Fruit fly (Drosophila melanogaster) whole organism, embryonic: ENCODE measurements around the gene CG44428.

Experiments
- Abd-B ChIP-seq: fragments of 200-800 bp; sonication (Bioruptor generic); optimal IDR thresholded peaks from 2 replicates; lab custom pipeline; 2018; ENCODE audit warnings: missing biosample characterization, mild to moderate bottlenecking, missing genetic modification characterization, moderate library complexity
- Asciz ChIP-seq: fragments of 200-800 bp; sonication (Bioruptor generic); optimal IDR thresholded peaks from 2 replicates; lab custom pipeline; 2017; ENCODE audit warnings: missing biosample characterization, mild to moderate bottlenecking, missing genetic modification characterization, missing genetic modification reagents
- CG10543 ChIP-seq: fragments of 200-800 bp; sonication (Bioruptor generic); optimal IDR thresholded peaks from 3 replicates; lab custom pipeline; 2017; ENCODE audit warnings: missing biosample characterization, mild to moderate bottlenecking, missing genetic modification characterization, moderate library complexity
- CG13424 ChIP-seq: fragments of 200-800 bp; sonication (Bioruptor generic); optimal IDR thresholded peaks from 2 replicates; lab custom pipeline; 2019; ENCODE audit warnings: missing biosample characterization, mild to moderate bottlenecking, missing genetic modification characterization, moderate library complexity
- CG1529 ChIP-seq: fragments of 200-800 bp; sonication (Bioruptor generic); optimal IDR thresholded peaks from 3 replicates; lab custom pipeline; 2018; ENCODE audit warnings: missing biosample characterization, missing genetic modification characterization
- CG17612 ChIP-seq: fragments of 200-800 bp; sonication (Bioruptor generic); IDR thresholded peaks from 2 replicates; pipeline ENCODE4 v1.3.6; 2022; ENCODE audit warnings: missing biosample characterization, missing genetic modification characterization
- CG18619 ChIP-seq: fragments of 200-800 bp; sonication (Bioruptor generic); optimal IDR thresholded peaks from 3 replicates; lab custom pipeline; 2017; ENCODE audit warnings: missing biosample characterization, mild to moderate bottlenecking, missing genetic modification characterization
- CG33557 ChIP-seq: fragments of 200-800 bp; sonication (Bioruptor generic); optimal IDR thresholded peaks from 2 replicates; lab custom pipeline; 2019; ENCODE audit warnings: missing biosample characterization, mild to moderate bottlenecking, missing genetic modification characterization, moderate library complexity
- CG34376 ChIP-seq: fragments of 200-800 bp; sonication (Bioruptor generic); optimal IDR thresholded peaks from 2 replicates; lab custom pipeline; 2018; ENCODE audit warnings: missing biosample characterization, mild to moderate bottlenecking, missing genetic modification characterization
- CG4328 ChIP-seq: fragments of 200-800 bp; sonication (Bioruptor generic); optimal IDR thresholded peaks from 3 replicates; lab custom pipeline; 2017; ENCODE audit warnings: missing biosample characterization, missing genetic modification reagents, missing genetic modification characterization
- CG4360 ChIP-seq: fragments of 200-800 bp; sonication (Bioruptor generic); IDR thresholded peaks from 2 replicates; pipeline ENCODE4 v1.3.6; 2022; ENCODE audit warnings: missing biosample characterization, missing genetic modification characterization
- CG4424 ChIP-seq: fragments of 200-800 bp; sonication (Bioruptor generic); optimal IDR thresholded peaks from 3 replicates; lab custom pipeline; 2016; ENCODE audit warnings: missing biosample characterization, missing genetic modification characterization
- CG4707 ChIP-seq: fragments of 200-800 bp; sonication (Bioruptor generic); optimal IDR thresholded peaks from 2 replicates; lab custom pipeline; 2018; ENCODE audit warnings: missing biosample characterization, mild to moderate bottlenecking, missing genetic modification characterization, moderate library complexity
- CG7357 ChIP-seq: fragments of 200-800 bp; sonication (Bioruptor generic); IDR thresholded peaks from 3 replicates; pipeline ENCODE4 v1.3.6; 2022; ENCODE audit warnings: missing biosample characterization, missing genetic modification characterization
- CG7745 ChIP-seq: fragments of 200-800 bp; sonication (Bioruptor generic); optimal IDR thresholded peaks from 2 replicates; lab custom pipeline; 2018; ENCODE audit warnings: missing biosample characterization, mild to moderate bottlenecking, missing genetic modification characterization, moderate library complexity
- CG9797 ChIP-seq: fragments of 200-800 bp; sonication (Bioruptor generic); optimal IDR thresholded peaks from 3 replicates; lab custom pipeline; 2018; ENCODE audit warnings: missing biosample characterization, mild to moderate bottlenecking, missing genetic modification characterization
- CG9876 ChIP-seq: fragments of 200-800 bp; sonication (Bioruptor generic); optimal IDR thresholded peaks from 2 replicates; lab custom pipeline; 2016; ENCODE audit warnings: missing biosample characterization, missing genetic modification characterization
- CG9932 ChIP-seq: fragments of 200-800 bp; sonication (Bioruptor generic); IDR thresholded peaks from 2 replicates; pipeline ENCODE4 v1.3.6; 2022; ENCODE audit warnings: missing biosample characterization, missing genetic modification characterization
- Dad ChIP-seq: fragments of 200-800 bp; sonication (Bioruptor generic); optimal IDR thresholded peaks from 3 replicates; lab custom pipeline; 2016; ENCODE audit warnings: missing biosample characterization, missing genetic modification characterization
- HHEX ChIP-seq: fragments of 200-800 bp; sonication (Bioruptor generic); optimal IDR thresholded peaks from 3 replicates; lab custom pipeline; 2017; ENCODE audit warnings: missing biosample characterization, mild to moderate bottlenecking, missing genetic modification characterization, missing genetic modification reagents
- HLH4C ChIP-seq: fragments of 200-800 bp; sonication (Bioruptor generic); IDR thresholded peaks from 3 replicates; pipeline ENCODE4 v1.3.6; 2022; ENCODE audit warnings: missing biosample characterization, missing genetic modification characterization; ENCODE audit not compliant: partially characterized antibody
- HmgD ChIP-seq: fragments of 200-800 bp; sonication (Bioruptor generic); optimal IDR thresholded peaks from 3 replicates; lab custom pipeline; 2016; ENCODE audit warnings: missing biosample characterization, missing genetic modification characterization
- Jarid2 ChIP-seq: fragments of 200-800 bp; sonication (Bioruptor generic); optimal IDR thresholded peaks from 3 replicates; lab custom pipeline; 2017; ENCODE audit warnings: mild to moderate bottlenecking, missing biosample characterization, missing genetic modification reagents, missing genetic modification characterization
- PHDP ChIP-seq: fragments of 200-800 bp; sonication (Bioruptor generic); optimal IDR thresholded peaks from 3 replicates; lab custom pipeline; 2018; ENCODE audit warnings: missing biosample characterization, mild to moderate bottlenecking, missing genetic modification characterization, moderate library complexity
- Six4 ChIP-seq: fragments of 200-800 bp; sonication (Bioruptor generic); optimal IDR thresholded peaks from 2 replicates; lab custom pipeline; 2016; ENCODE audit warnings: missing biosample characterization, missing genetic modification characterization
- TFAM ChIP-seq: fragments of 200-800 bp; sonication (Bioruptor generic); optimal IDR thresholded peaks from 2 replicates; lab custom pipeline; 2017; ENCODE audit warnings: missing biosample characterization, missing genetic modification characterization, inconsistent platforms
- Tbp ChIP-seq: fragments of >200 bp; optimal IDR thresholded peaks from 2 replicates; lab custom pipeline; 2018; ENCODE audit warnings: missing biosample characterization, missing genetic modification characterization
- ac ChIP-seq: fragments of 200-800 bp; sonication (Bioruptor generic); optimal IDR thresholded peaks from 3 replicates; lab custom pipeline; 2017; ENCODE audit warnings: missing biosample characterization, mild to moderate bottlenecking, missing genetic modification characterization
- az2 ChIP-seq: fragments of 200-800 bp; sonication (Bioruptor generic); optimal IDR thresholded peaks from 3 replicates; lab custom pipeline; 2016; ENCODE audit warnings: missing biosample characterization, missing genetic modification characterization
- caup ChIP-seq: fragments of 200-800 bp; sonication (Bioruptor generic); optimal IDR thresholded peaks from 3 replicates; lab custom pipeline; 2017; ENCODE audit warnings: missing biosample characterization, mild to moderate bottlenecking, missing genetic modification characterization, moderate library complexity; ENCODE audit not compliant: severe bottlenecking
- chif ChIP-seq, 2 experiments: fragments of 200-800 bp; sonication (Bioruptor generic); optimal IDR thresholded peaks; 3 replicates each; lab custom pipeline; 2016; ENCODE audit warnings: missing biosample characterization in 2 of 2, missing genetic modification characterization in 2 of 2
- crc ChIP-seq: fragments of 200-800 bp; sonication (Bioruptor generic); optimal IDR thresholded peaks from 2 replicates; lab custom pipeline; 2016; ENCODE audit warnings: missing biosample characterization, missing genetic modification characterization
- crol ChIP-seq: fragments of 200-800 bp; sonication (Bioruptor generic); IDR thresholded peaks from 2 replicates; pipeline ENCODE4 v1.3.6; 2022; ENCODE audit warnings: missing biosample characterization, missing genetic modification characterization
- fd102C ChIP-seq: fragments of 200-800 bp; sonication (Bioruptor generic); optimal IDR thresholded peaks from 2 replicates; lab custom pipeline; 2018; ENCODE audit warnings: missing biosample characterization, mild to moderate bottlenecking, missing genetic modification characterization, moderate library complexity
- fd3F ChIP-seq: fragments of 200-800 bp; sonication (Bioruptor generic); optimal IDR thresholded peaks from 2 replicates; lab custom pipeline; 2018; ENCODE audit warnings: missing biosample characterization, mild to moderate bottlenecking, missing genetic modification characterization, moderate library complexity
- jigr1 ChIP-seq: fragments of 200-800 bp; sonication (Bioruptor generic); IDR thresholded peaks from 3 replicates; pipeline ENCODE4 v1.3.6; 2022; ENCODE audit warnings: missing biosample characterization, missing genetic modification characterization
- ken ChIP-seq: fragments of 200-800 bp; sonication (Bioruptor generic); IDR thresholded peaks from 3 replicates; pipeline ENCODE4 v1.3.6; 2022; ENCODE audit warnings: missing biosample characterization, missing genetic modification characterization
- klu ChIP-seq: fragments of 200-800 bp; sonication (Bioruptor generic); IDR thresholded peaks from 2 replicates; pipeline ENCODE4 v1.3.6; 2022; ENCODE audit warnings: missing biosample characterization, missing genetic modification characterization
- otp ChIP-seq: fragments of 200-800 bp; sonication (Bioruptor generic); IDR thresholded peaks from 3 replicates; pipeline ENCODE4, ENCODE4 v1.3.6; 2022; ENCODE audit warnings: missing biosample characterization, missing genetic modification characterization
- pho ChIP-seq: fragments of 200-800 bp; sonication (Bioruptor generic); optimal IDR thresholded peaks from 2 replicates; lab custom pipeline; 2016; ENCODE audit warnings: missing biosample characterization, missing genetic modification characterization
- run ChIP-seq: fragments of 200-800 bp; sonication (Bioruptor generic); optimal IDR thresholded peaks from 3 replicates; lab custom pipeline; 2018; ENCODE audit warnings: missing biosample characterization, mild to moderate bottlenecking, missing genetic modification characterization
- scrt ChIP-seq: fragments of 200-800 bp; sonication (Bioruptor generic); optimal IDR thresholded peaks from 2 replicates; lab custom pipeline; 2018; ENCODE audit warnings: missing biosample characterization, mild to moderate bottlenecking, missing genetic modification characterization, moderate library complexity
- sim ChIP-seq: fragments of 200-800 bp; sonication (Bioruptor generic); IDR thresholded peaks from 2 replicates; pipeline ENCODE4 v1.3.6; 2022; ENCODE audit warnings: missing biosample characterization, missing genetic modification characterization
- sisA ChIP-seq: fragments of 200-800 bp; sonication (Bioruptor generic); IDR thresholded peaks from 2 replicates; pipeline ENCODE4 v1.3.6; 2022; ENCODE audit warnings: missing biosample characterization, missing genetic modification characterization
- slbo ChIP-seq: fragments of 200-800 bp; sonication (Bioruptor generic); IDR thresholded peaks from 2 replicates; pipeline ENCODE4 v1.3.6; 2022; ENCODE audit warnings: missing biosample characterization, missing genetic modification characterization
- slp2 ChIP-seq: fragments of 200-800 bp; sonication (Bioruptor generic); optimal IDR thresholded peaks from 2 replicates; lab custom pipeline; 2016; ENCODE audit warnings: missing biosample characterization, missing genetic modification characterization
- sna ChIP-seq: fragments of 200-800 bp; sonication (Bioruptor generic); IDR thresholded peaks from 2 replicates; pipeline ENCODE4 v1.3.6; 2022; ENCODE audit warnings: missing biosample characterization, missing genetic modification characterization; ENCODE audit not compliant: partially characterized antibody
- toy ChIP-seq: fragments of 200-800 bp; sonication (Bioruptor generic); IDR thresholded peaks from 2 replicates; pipeline ENCODE4 v1.3.6; 2022; ENCODE audit warnings: missing biosample characterization, missing genetic modification characterization
- twi ChIP-seq: fragments of 200-800 bp; optimal IDR thresholded peaks from 2 replicates; lab custom pipeline; 2019; ENCODE audit warnings: missing biosample characterization, mild to moderate bottlenecking, missing genetic modification characterization, moderate library complexity
- unc-4 ChIP-seq: fragments of 200-800 bp; sonication (Bioruptor generic); IDR thresholded peaks from 2 replicates; pipeline ENCODE4 v1.3.6; 2022; ENCODE audit warnings: missing biosample characterization, missing genetic modification characterization; ENCODE audit not compliant: partially characterized antibody
- zen ChIP-seq: fragments of 200-800 bp; sonication (Bioruptor generic); optimal IDR thresholded peaks from 3 replicates; lab custom pipeline; 2018; ENCODE audit warnings: missing biosample characterization, mild to moderate bottlenecking, missing genetic modification characterization, moderate library complexity

Gene CG44428

DNA sequence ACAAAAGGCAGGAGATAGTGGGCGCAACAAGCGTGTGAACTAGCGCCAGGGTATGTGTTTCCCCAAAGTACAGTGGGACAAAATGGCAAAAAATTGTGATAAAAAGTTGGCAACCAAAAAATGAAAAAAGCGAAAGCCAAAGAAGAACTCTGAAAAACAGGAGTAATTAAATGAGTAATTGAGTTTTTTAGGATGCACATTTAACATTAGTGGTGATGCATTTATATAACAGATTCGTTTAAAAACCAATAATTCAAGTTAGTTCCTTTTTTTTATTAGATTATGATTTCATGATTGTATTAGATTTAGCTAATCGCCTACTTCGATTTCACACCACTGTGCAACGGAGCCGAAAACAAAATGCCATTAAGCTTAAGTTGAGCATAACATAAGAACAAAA lies 42.3 kb upstream of the CG44428 start (continued):
- TF ChIP-seq CG7745 (tag; lab: Kevin White, UChicago) = no peak
- peak; percentile 7 for TF ChIP-seq Jarid2 (GFP tag; lab: Kevin White, UChicago)
- peak; percentile 1 for TF ChIP-seq Dad (GFP tag; lab: Kevin White, UChicago)
- no peak for TF ChIP-seq toy (GFP tag; lab: Robert Waterston, UW)
- TF ChIP-seq ac = no peak
- peak; percentile 4 for TF ChIP-seq CG9876 (GFP tag; lab: Kevin White, UChicago)
- no peak for TF ChIP-seq klu (GFP tag; lab: Robert Waterston, UW)
- peak; percentile 49 for TF ChIP-seq CG18619 (GFP tag; lab: Kevin White, UChicago)
- TF ChIP-seq slp2 (GFP tag; lab: Kevin White, UChicago) = no peak
- no peak for TF ChIP-seq TFAM (GFP tag; lab: Kevin White, UChicago)
- TF ChIP-seq unc-4 = no peak
- TF ChIP-seq HmgD = no peak
- peak; percentile 28; the same call in 1 of the 3 replicates for TF ChIP-seq otp (GFP tag; lab: Robert Waterston, UW)
- TF ChIP-seq jigr1 (GFP tag; lab: Robert Waterston, UW) = no peak
- TF ChIP-seq CG9797 (GFP tag; lab: Kevin White, UChicago) = no peak
- peak; percentile 5 for TF ChIP-seq twi (tag; lab: Kevin White, UChicago)
- TF ChIP-seq Six4 (GFP tag; lab: Kevin White, UChicago) = peak; percentile 34
- TF ChIP-seq CG9932 (GFP tag; lab: Robert Waterston, UW) = peak; percentile 28; the same call in 1 of the 2 replicates
- TF ChIP-seq HHEX = peak; percentile 71
- peak; percentile 47; the same call in 1 of the 3 replicates for TF ChIP-seq CG7357 (GFP tag; lab: Robert Waterston, UW)
- no peak for TF ChIP-seq run (tag; lab: Kevin White, UChicago)
- peak; percentile 43 for TF ChIP-seq CG1529 (GFP tag; lab: Kevin White, UChicago)
- peak; percentile 59 for TF ChIP-seq slbo (GFP tag; lab: Robert Waterston, UW)
- TF ChIP-seq az2 (GFP tag; lab: Kevin White, UChicago) = peak; percentile 61
- TF ChIP-seq CG4360 (GFP tag; lab: Robert Waterston, UW) = no peak
- TF ChIP-seq caup (GFP tag; lab: Kevin White, UChicago) = peak; percentile 31
- TF ChIP-seq sna (GFP tag; lab: Robert Waterston, UW) = no peak
- TF ChIP-seq CG13424 (tag; lab: Kevin White, UChicago) = peak; percentile 55
- no peak for TF ChIP-seq fd102C (GFP tag; lab: Kevin White, UChicago)
- peak; percentile 59 for TF ChIP-seq CG4424 (GFP tag; lab: Kevin White, UChicago)
- peak; percentile 11 for TF ChIP-seq fd3F (GFP tag; lab: Kevin White, UChicago)
- no peak for TF ChIP-seq CG4707 (GFP tag; lab: Kevin White, UChicago)
- TF ChIP-seq CG4328 (GFP tag; lab: Kevin White, UChicago) = no peak
- peak; percentile 24; the same call in 1 of the 2 replicates for TF ChIP-seq sisA
- TF ChIP-seq Abd-B (GFP tag; lab: Kevin White, UChicago) = peak; percentile 43
- TF ChIP-seq crol (GFP tag; lab: Robert Waterston, UW) = no peak
- no peak for TF ChIP-seq sim (GFP tag; lab: Robert Waterston, UW)
- peak; percentile 71 for TF ChIP-seq PHDP
- no peak for TF ChIP-seq CG34376 (GFP tag; lab: Kevin White, UChicago)
- peak; percentile 27 for TF ChIP-seq pho (GFP tag; lab: Kevin White, UChicago)
- TF ChIP-seq scrt (GFP tag; lab: Kevin White, UChicago) = peak; percentile 18
- TF ChIP-seq Tbp (GFP tag; lab: Kevin White, UChicago) = no peak
- TF ChIP-seq CG10543 (GFP tag; lab: Kevin White, UChicago) = no peak
- TF ChIP-seq chif (GFP tag; optimal IDR thresholded peaks at IDR 0.05; lab: Kevin White, UChicago) = peak; percentile 48 to 65
- TF ChIP-seq CG17612 (GFP tag; lab: Robert Waterston, UW) = no peak
- no peak for TF ChIP-seq crc
- TF ChIP-seq ken (GFP tag; lab: Robert Waterston, UW) = 0 out of 3 replicates have a peak, but pooled peaks have one; percentile 8
- no peak for TF ChIP-seq CG33557 (GFP tag; lab: Kevin White, UChicago)
- no peak for TF ChIP-seq HLH4C
- TF ChIP-seq Asciz (GFP tag; lab: Kevin White, UChicago) = peak; percentile 38
- no peak for TF ChIP-seq zen (tag; lab: Kevin White, UChicago)
